Fruit fly (Drosophila melanogaster): Measurements from ENCODE around the gene Jhbp7.
A peak's percentile ranks its signal among the peaks of the same experiment; 100 is the strongest.

Gene Jhbp7

DNA sequence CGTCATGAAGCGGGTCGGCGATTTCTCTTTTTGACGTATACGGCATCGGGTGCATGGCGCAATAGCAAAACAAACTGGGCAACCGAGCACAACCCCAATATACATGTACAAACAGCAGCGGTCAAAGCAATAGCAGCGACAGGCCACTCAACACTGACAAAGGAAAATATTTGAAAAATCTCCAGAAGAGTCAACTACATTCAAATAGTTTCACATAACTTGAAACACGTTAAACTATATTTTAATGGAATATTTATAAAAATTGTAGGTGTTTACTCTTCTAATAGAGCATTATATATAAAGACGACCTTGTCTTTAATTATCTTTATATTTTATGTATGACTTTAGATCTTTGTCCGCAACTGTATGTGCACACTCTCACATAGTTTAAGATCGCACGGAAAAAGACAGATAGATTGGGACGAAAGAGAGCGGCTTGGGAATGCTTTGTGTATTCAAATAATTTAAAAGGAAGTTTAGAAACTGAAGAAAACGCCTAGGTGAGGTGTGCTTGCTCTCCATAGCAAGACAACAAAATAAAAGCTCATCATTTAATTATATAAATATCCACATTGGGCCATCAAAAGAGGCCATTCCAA lies 29.9 kb upstream of the Jhbp7 start (continued):
- peak; percentile 92 for TF ChIP-seq Ets96B (tag; optimal IDR thresholded peaks at IDR 0.05)
- TF ChIP-seq Smox (GFP tag; optimal IDR thresholded peaks at IDR 0.05), result peak; percentile 76
- peak; percentile 85 for TF ChIP-seq dsx (GFP tag; optimal IDR thresholded peaks at IDR 0.05; ENCODE audit: poor library complexity, severe bottlenecking)
- TF ChIP-seq Gug (GFP tag; IDR thresholded peaks at IDR 0.05), result peak; percentile 79
- peak; percentile 70 for TF ChIP-seq CG31627 (GFP tag; optimal IDR thresholded peaks at IDR 0.05)
- TF ChIP-seq svp (GFP tag), result peak; percentile 89
- TF ChIP-seq salr (GFP tag; optimal IDR thresholded peaks at IDR 0.05), result peak; percentile 64 to 77
- peak; percentile 76 for TF ChIP-seq CG6792 (GFP tag; optimal IDR thresholded peaks at IDR 0.05)
- TF ChIP-seq Hr38 (GFP tag; optimal IDR thresholded peaks at IDR 0.05), result no peak
- peak; percentile 84 for TF ChIP-seq CG1621 (tag; optimal IDR thresholded peaks at IDR 0.05)
- TF ChIP-seq CG3032 (tag; optimal IDR thresholded peaks at IDR 0.05), result peak; percentile 84
- TF ChIP-seq CG11902 (GFP tag; optimal IDR thresholded peaks at IDR 0.05), result peak; percentile 61
- TF ChIP-seq vri (GFP tag; optimal IDR thresholded peaks at IDR 0.05), result peak; percentile 58
- TF ChIP-seq Hr39 (GFP tag; optimal IDR thresholded peaks at IDR 0.05), result peak; percentile 71
- peak; percentile 84 for TF ChIP-seq spab (GFP tag; optimal IDR thresholded peaks at IDR 0.05)
- TF ChIP-seq cyc (GFP tag; optimal IDR thresholded peaks at IDR 0.05), result peak; percentile 42

DNA sequence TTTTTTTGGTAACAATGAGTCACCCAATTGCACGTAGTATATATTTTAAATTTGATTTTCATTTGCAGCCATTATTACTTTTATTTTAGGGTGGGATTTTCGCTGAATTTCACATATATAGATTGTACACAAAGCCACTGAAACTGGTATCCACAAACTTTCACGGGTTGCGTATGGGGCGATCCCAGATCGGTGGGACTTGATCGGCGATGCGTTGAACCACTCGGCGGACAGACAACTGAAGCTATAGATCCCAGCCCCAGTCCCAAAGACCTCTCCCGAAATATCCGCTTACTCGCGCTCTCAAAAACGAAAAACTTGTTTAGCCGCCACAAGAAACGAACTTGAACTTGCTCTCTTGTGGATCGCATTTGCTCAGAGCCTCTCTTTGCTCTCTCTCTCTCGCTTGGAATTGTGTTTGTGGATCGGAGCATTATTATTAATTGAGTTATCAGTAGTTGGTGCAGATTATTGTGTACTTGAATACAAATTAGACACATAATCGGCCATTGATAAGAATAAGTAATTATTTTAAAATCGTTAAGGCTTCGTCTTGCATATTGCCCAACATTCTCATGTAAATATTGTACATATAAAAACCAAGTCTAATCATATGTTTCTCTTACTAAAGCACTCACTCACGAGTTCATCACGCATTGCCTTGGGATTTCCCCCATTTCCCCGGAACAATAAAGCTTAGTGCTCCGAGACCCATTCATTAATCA lies 29.2 kb upstream of the Jhbp7 start, which contains the start of gene Cad96Ca:
Cad96Ca (minus strand) TSS at position 242 of the 725 bp plus-strand sequence.
- TF ChIP-seq CG8319 (GFP tag; optimal IDR thresholded peaks at IDR 0.05), result no peak
- TF ChIP-seq CG6854 (GFP tag; optimal IDR thresholded peaks at IDR 0.05), result peak; percentile 41
- peak; percentile 1 for TF ChIP-seq CG9139 (GFP tag; optimal IDR thresholded peaks at IDR 0.05)
- no peak for TF ChIP-seq svp (GFP tag)
- peak; percentile 9 to 44 for TF ChIP-seq ss (GFP tag; optimal IDR thresholded peaks at IDR 0.05)
- peak; percentile 23 for TF ChIP-seq dsx (GFP tag; optimal IDR thresholded peaks at IDR 0.05; ENCODE audit: poor library complexity, severe bottlenecking)
- TF ChIP-seq CG6163 (GFP tag; IDR thresholded peaks at IDR 0.05), result 0 out of 3 replicates have a peak, but pooled peaks have one; percentile 15
- peak; percentile 39; the same call in 1 of the 3 replicates for TF ChIP-seq eg (GFP tag; IDR thresholded peaks at IDR 0.05)
- no peak for TF ChIP-seq Hr38 (GFP tag; optimal IDR thresholded peaks at IDR 0.05)
- peak; percentile 35 for TF ChIP-seq CG1621 (tag; optimal IDR thresholded peaks at IDR 0.05)
- no peak for TF ChIP-seq Sox14 (GFP tag; optimal IDR thresholded peaks at IDR 0.05)

DNA sequence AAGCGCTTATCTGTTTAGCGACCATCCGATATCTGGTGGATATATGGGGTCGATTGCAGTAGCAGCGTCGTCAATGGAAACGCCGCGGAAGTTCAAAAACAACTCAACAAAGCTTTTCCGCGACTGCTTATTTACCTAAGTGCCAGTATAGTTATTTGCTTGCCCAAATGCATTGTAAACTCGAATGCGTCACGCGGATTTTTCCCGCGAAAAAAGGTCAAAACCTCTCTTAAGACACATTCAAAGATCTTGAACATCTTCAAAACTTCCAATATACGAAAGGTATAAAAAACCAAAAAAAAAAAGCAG lies 28.7 kb upstream of the Jhbp7 start:
- TF ChIP-seq Sox15 (GFP tag; optimal IDR thresholded peaks at IDR 0.05) (no peak), acj6 (GFP tag; optimal IDR thresholded peaks at IDR 0.05) (no peak), svp (GFP tag) (no peak), vri (GFP tag; optimal IDR thresholded peaks at IDR 0.05) (no peak), Eip78C (GFP tag) (peak; percentile 40)

DNA sequence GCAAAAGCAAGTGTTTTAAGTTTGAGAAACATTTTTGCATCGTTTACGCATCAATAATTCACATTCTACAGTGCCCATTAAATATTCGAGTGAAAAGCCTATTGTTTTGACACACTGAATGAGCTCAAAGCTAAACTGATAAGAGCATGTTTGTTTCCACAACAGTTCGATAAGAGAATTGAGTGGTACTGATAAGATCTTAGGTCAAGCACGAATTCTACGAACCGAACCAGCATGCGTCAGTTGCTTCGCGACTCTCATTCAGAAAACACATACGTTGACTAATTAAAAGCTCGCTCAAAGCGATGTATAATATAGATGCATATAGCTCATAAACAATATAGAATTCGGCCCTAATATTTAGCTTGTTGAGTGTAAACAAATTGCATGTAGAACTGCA lies 28.2 kb upstream of the Jhbp7 start:
- TF ChIP-seq esn (GFP tag; optimal IDR thresholded peaks at IDR 0.05) (no peak), svp (GFP tag) (peak; percentile 88)

DNA sequence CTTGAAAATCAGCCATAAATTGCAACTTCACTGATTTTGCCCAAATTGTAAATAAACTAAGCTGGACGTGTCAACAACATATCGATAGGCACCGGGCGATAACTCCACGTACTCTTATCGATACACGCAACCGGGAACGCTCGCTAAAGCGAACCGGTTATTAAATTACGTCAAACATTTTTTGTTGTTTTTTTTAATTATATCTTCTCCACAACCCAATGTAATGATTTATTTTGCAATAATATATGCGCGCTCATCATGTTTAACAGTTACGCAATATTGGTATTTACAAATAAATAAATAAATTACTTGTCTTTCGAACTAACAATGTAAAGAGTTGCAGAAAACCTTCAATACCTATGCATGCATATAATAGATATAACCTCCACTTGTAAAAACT lies 22.3 kb upstream of the Jhbp7 start, which contains the start of gene Saysd1:
Saysd1 (minus strand) TSS at position 66 of the 400 bp plus-strand sequence.
- TF ChIP-seq esn (GFP tag; optimal IDR thresholded peaks at IDR 0.05) (peak; percentile 28), CG11294 (GFP tag; IDR thresholded peaks at IDR 0.05) (no peak), Sox102F (GFP tag; optimal IDR thresholded peaks at IDR 0.05) (no peak), CG8319 (GFP tag; optimal IDR thresholded peaks at IDR 0.05) (no peak), net (GFP tag; optimal IDR thresholded peaks at IDR 0.05) (no peak), lz (GFP tag; optimal IDR thresholded peaks at IDR 0.05) (no peak), pdm3 (GFP tag; optimal IDR thresholded peaks at IDR 0.05) (no peak), CG3032 (tag; optimal IDR thresholded peaks at IDR 0.05) (no peak), CG3919 (GFP tag; optimal IDR thresholded peaks at IDR 0.05) (peak; percentile 53), eg (GFP tag; IDR thresholded peaks at IDR 0.05) (no peak), dsx (GFP tag; optimal IDR thresholded peaks at IDR 0.05; ENCODE audit: poor library complexity, severe bottlenecking) (peak; percentile 33), CG6854 (GFP tag; optimal IDR thresholded peaks at IDR 0.05) (no peak), CG34406 (GFP tag; optimal IDR thresholded peaks at IDR 0.05) (no peak), CG10669 (GFP tag; optimal IDR thresholded peaks at IDR 0.05) (no peak), fd85E (GFP tag; optimal IDR thresholded peaks at IDR 0.05) (no peak), Ets21C (GFP tag; optimal IDR thresholded peaks at IDR 0.05) (no peak), topi (GFP tag; optimal IDR thresholded peaks at IDR 0.05) (no peak), cyc (GFP tag; optimal IDR thresholded peaks at IDR 0.05) (peak; percentile 44), Sox15 (GFP tag; optimal IDR thresholded peaks at IDR 0.05) (no peak), CG6276 (GFP tag; optimal IDR thresholded peaks at IDR 0.05) (no peak), Lpt (GFP tag; optimal IDR thresholded peaks at IDR 0.05) (no peak), vri (GFP tag; optimal IDR thresholded peaks at IDR 0.05) (peak; percentile 60), CG11762 (GFP tag; optimal IDR thresholded peaks at IDR 0.05; ENCODE audit: insufficient read depth) (no peak), spab (GFP tag; optimal IDR thresholded peaks at IDR 0.05) (no peak)
